Worm (Caenorhabditis elegans) whole organism, L1 larva: ENCODE measurements around the gene fbxa-135.

Experiments used
- elt-2 ChIP-seq: sonication (generic microtip); optimal IDR thresholded peaks from 2 replicates; lab custom pipeline; 2016; ENCODE audit warnings: missing genetic modification characterization, mild to moderate bottlenecking, inconsistent platforms, missing compliant biosample characterization, missing genetic modification reagents
- unc-86 ChIP-seq: sonication (generic microtip); optimal IDR thresholded peaks from 2 replicates; lab custom pipeline; 2016; ENCODE audit warnings: missing genetic modification characterization, missing compliant biosample characterization

- TF ChIP-seq unc-86 (tag; lab: Kevin White, UChicago) (no peak), elt-2 (no peak)
These were observed 22.2 kb upstream of the fbxa-135 start, which contains the start of gene srh-251 for ce11 chrV:15379817-15380216.
